Worm (Caenorhabditis elegans): ENCODE results near the gene Y57G11C.43.

Y57G11C.43 gene

ce11 chrIV:14781537-14781936 is 12.3 kb downstream of the Y57G11C.43 start, which contains the start of gene Y57G11C.8:
TSS of gene Y57G11C.8 (plus strand) at chrIV:14781837.
- no peak for TF ChIP-seq zag-1 (tag; optimal IDR thresholded peaks at IDR 0.05)
- no peak for TF ChIP-seq nhr-11 (tag; optimal IDR thresholded peaks at IDR 0.05)
- TF ChIP-seq lin-13 (GFP tag; optimal IDR thresholded peaks at IDR 0.05): no peak
- no peak for TF ChIP-seq gmeb-1 (tag; optimal IDR thresholded peaks at IDR 0.05)
- no peak for TF ChIP-seq sma-3 (GFP tag; optimal IDR thresholded peaks at IDR 0.05)
- TF ChIP-seq aly-2 (tag; optimal IDR thresholded peaks at IDR 0.05): no peak
- TF ChIP-seq lsy-2 (tag; optimal IDR thresholded peaks at IDR 0.05): no peak
- TF ChIP-seq nhr-23 (tag; optimal IDR thresholded peaks at IDR 0.05): no peak
- TF ChIP-seq mbf-1 (tag; optimal IDR thresholded peaks at IDR 0.05): no peak
- TF ChIP-seq elt-3 (tag; optimal IDR thresholded peaks at IDR 0.05): no peak
- TF ChIP-seq R02D3.7 (tag; optimal IDR thresholded peaks at IDR 0.05): no peak
- TF ChIP-seq sem-4 (tag; optimal IDR thresholded peaks at IDR 0.05): no peak
- TF ChIP-seq ztf-1 (GFP tag; conservative IDR thresholded peaks at IDR 0.05): no peak
- no peak for TF ChIP-seq skn-1 (tag; optimal IDR thresholded peaks at IDR 0.05)
- no peak for TF ChIP-seq C34F6.9 (tag; optimal IDR thresholded peaks at IDR 0.05)
- no peak for TF ChIP-seq nhr-21 (tag; optimal IDR thresholded peaks at IDR 0.05)
- no peak for TF ChIP-seq nhr-237 (tag; optimal IDR thresholded peaks at IDR 0.05)

DNA sequence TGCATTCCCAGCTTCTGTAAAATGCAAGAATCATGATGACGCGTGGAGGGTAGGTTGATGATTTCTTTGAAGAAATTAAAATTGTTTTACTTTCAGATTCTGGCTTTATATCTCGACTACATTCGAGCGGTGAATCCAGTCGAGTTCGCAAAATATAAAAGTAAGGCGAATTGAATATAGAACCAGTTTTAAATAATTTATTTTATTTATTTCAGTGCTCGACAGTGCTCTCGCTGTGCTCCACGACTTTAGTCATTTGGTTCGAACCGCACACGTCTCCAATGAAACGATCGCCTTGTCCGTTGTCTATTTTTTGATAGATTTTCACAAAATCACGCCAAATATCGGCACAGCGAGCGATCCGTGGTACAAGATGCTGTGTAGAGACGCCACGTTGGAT is 13.0 kb downstream of the Y57G11C.43 start, which contains the start of gene Y57G11C.1130:
TSS of gene Y57G11C.1130 (plus strand) at position 301 of the 400 bp plus-strand sequence.
- no peak for TF ChIP-seq lin-13 (GFP tag; optimal IDR thresholded peaks at IDR 0.05)
- TF ChIP-seq nhr-10 (tag; optimal IDR thresholded peaks at IDR 0.05): no peak
- no peak for TF ChIP-seq sma-3 (GFP tag; optimal IDR thresholded peaks at IDR 0.05)
- TF ChIP-seq nhr-12 (tag; optimal IDR thresholded peaks at IDR 0.05): no peak
- no peak for TF ChIP-seq lin-11 (tag; optimal IDR thresholded peaks at IDR 0.05)
- TF ChIP-seq snpc-4 (tag; optimal IDR thresholded peaks at IDR 0.05): no peak
- no peak for TF ChIP-seq mbf-1 (tag; optimal IDR thresholded peaks at IDR 0.05)
- no peak for TF ChIP-seq nhr-77 (tag; optimal IDR thresholded peaks at IDR 0.05)
- TF ChIP-seq nhr-237 (tag; optimal IDR thresholded peaks at IDR 0.05): no peak
- no peak for TF ChIP-seq nhr-23 (tag; optimal IDR thresholded peaks at IDR 0.05)
- TF ChIP-seq sma-9 (GFP tag; optimal IDR thresholded peaks at IDR 0.05): no peak
- no peak for TF ChIP-seq sma-9 (tag; optimal IDR thresholded peaks at IDR 0.05)
- no peak for TF ChIP-seq nhr-11 (tag; optimal IDR thresholded peaks at IDR 0.05)
- no peak for TF ChIP-seq elt-1 (tag; optimal IDR thresholded peaks at IDR 0.05)
- no peak for TF ChIP-seq ztf-1 (GFP tag; conservative IDR thresholded peaks at IDR 0.05)

DNA sequence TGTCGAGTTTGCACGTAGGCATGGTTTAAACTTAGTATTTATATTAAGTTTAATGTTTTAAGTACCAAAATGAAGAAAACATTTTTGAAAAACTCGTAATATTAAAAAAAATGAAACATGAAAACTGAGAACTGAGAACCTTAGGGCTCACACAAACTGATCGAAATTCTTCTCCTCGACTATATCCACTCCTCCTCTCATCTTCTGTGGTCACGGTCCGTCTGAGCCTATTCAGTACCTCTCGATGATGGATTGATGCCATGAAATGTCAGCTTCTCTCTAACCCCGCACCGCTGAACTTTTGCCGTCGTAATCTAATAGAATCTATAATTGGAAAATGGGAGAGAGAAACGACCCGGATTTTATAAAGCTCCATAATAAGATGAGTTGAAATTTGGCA is 15.2 kb downstream of the Y57G11C.43 start, which contains the start of gene nlp-56:
TSS of gene nlp-56 (minus strand) at position 257 of the 400 bp plus-strand sequence.
- no peak for TF ChIP-seq sma-3 (GFP tag; optimal IDR thresholded peaks at IDR 0.05)
- TF ChIP-seq R02D3.7 (tag; optimal IDR thresholded peaks at IDR 0.05): no peak
- TF ChIP-seq gmeb-1 (tag; optimal IDR thresholded peaks at IDR 0.05): no peak
- TF ChIP-seq dmd-4 (tag; optimal IDR thresholded peaks at IDR 0.05): no peak
- TF ChIP-seq peb-1 (tag; optimal IDR thresholded peaks at IDR 0.05): no peak
- TF ChIP-seq nhr-25 (tag; optimal IDR thresholded peaks at IDR 0.05): no peak
- TF ChIP-seq mbf-1 (tag; optimal IDR thresholded peaks at IDR 0.05): no peak
- no peak for TF ChIP-seq fos-1 (tag; optimal IDR thresholded peaks at IDR 0.05)
- TF ChIP-seq lin-13 (GFP tag; optimal IDR thresholded peaks at IDR 0.05): no peak

ce11 chrIV:14786374-14787136 is 17.3 kb downstream of the Y57G11C.43 start, which contains the start of gene melo-1:
TSS of gene melo-1 (plus strand) at chrIV:14787031.
- TF ChIP-seq ceh-82 (tag; optimal IDR thresholded peaks at IDR 0.05) (no peak), ZK546.5 (tag; optimal IDR thresholded peaks at IDR 0.05) (no peak), R02D3.7 (tag; optimal IDR thresholded peaks at IDR 0.05) (no peak), egl-27 (tag; optimal IDR thresholded peaks at IDR 0.05) (peak; percentile 5), ztf-11 (tag; optimal IDR thresholded peaks at IDR 0.05) (no peak), alr-1 (tag; optimal IDR thresholded peaks at IDR 0.05) (no peak), sma-3 (GFP tag; optimal IDR thresholded peaks at IDR 0.05) (peak; percentile 39), lsy-2 (tag; optimal IDR thresholded peaks at IDR 0.05) (peak in 1 of 2 experiments; percentile 62), zag-1 (tag; optimal IDR thresholded peaks at IDR 0.05) (no peak), elt-3 (tag; optimal IDR thresholded peaks at IDR 0.05) (no peak), blmp-1 (tag; optimal IDR thresholded peaks at IDR 0.05; ENCODE audit: insufficient read depth) (no peak), Y55F3AM.14 (GFP tag; optimal IDR thresholded peaks at IDR 0.05) (no peak), nhr-6 (tag; optimal IDR thresholded peaks at IDR 0.05) (peak; percentile 14), nhr-11 (tag; optimal IDR thresholded peaks at IDR 0.05) (no peak), skn-1 (tag; optimal IDR thresholded peaks at IDR 0.05) (no peak), mbf-1 (tag; optimal IDR thresholded peaks at IDR 0.05) (no peak), C34F6.9 (tag; optimal IDR thresholded peaks at IDR 0.05) (peak; percentile 90), nhr-12 (tag; optimal IDR thresholded peaks at IDR 0.05) (no peak), dmd-4 (tag; optimal IDR thresholded peaks at IDR 0.05) (no peak), nhr-25 (tag; optimal IDR thresholded peaks at IDR 0.05) (peak; percentile 17), ceh-16 (tag; optimal IDR thresholded peaks at IDR 0.05) (no peak), F13H6.1 (tag; optimal IDR thresholded peaks at IDR 0.05) (peak; percentile 55), lin-11 (tag; optimal IDR thresholded peaks at IDR 0.05) (no peak), unc-55 (GFP tag; optimal IDR thresholded peaks at IDR 0.05) (peak; percentile 56), nhr-237 (tag; optimal IDR thresholded peaks at IDR 0.05) (no peak), nhr-77 (tag; optimal IDR thresholded peaks at IDR 0.05) (no peak), aly-2 (tag; optimal IDR thresholded peaks at IDR 0.05) (no peak), sem-4 (tag; optimal IDR thresholded peaks at IDR 0.05) (no peak), nhr-23 (tag; optimal IDR thresholded peaks at IDR 0.05) (no peak), ztf-4 (tag; optimal IDR thresholded peaks at IDR 0.05) (no peak), mab-5 (tag; optimal IDR thresholded peaks at IDR 0.05) (peak; percentile 23), crh-2 (tag; optimal IDR thresholded peaks at IDR 0.05) (peak; percentile 86), nhr-10 (tag; optimal IDR thresholded peaks at IDR 0.05) (no peak), ztf-1 (GFP tag; conservative IDR thresholded peaks at IDR 0.05) (no peak)
